Worm (Caenorhabditis elegans) whole organism, L4 larva: ENCODE data around the gene sre-6.

Experiments
- D1046.2 ChIP-seq: fragments of 200-800 bp; sonication (Bioruptor generic); IDR thresholded peaks from 2 replicates; pipeline ENCODE4 v1.3.6; 2022; ENCODE audit warnings: missing genetic modification characterization, missing compliant biosample characterization
- ZK337.2 ChIP-seq: fragments of 200-800 bp; sonication (Bioruptor generic); IDR thresholded peaks from 2 replicates; pipeline ENCODE4 v1.3.6; 2022; ENCODE audit warnings: missing genetic modification reagents, missing genetic modification characterization, missing compliant biosample characterization
- aha-1 ChIP-seq: fragments of 150-350 bp; peaks from one replicate; lab custom pipeline; 2014; ENCODE audit warnings: missing biosample characterization, missing genetic modification characterization
- ama-1 ChIP-seq: fragments of 150-350 bp; optimal IDR thresholded peaks from 2 replicates; lab custom pipeline; 2014; ENCODE audit warnings: inconsistent platforms, mixed read lengths
- ceh-20 ChIP-seq: fragments of 200-800 bp; sonication (Bioruptor generic); IDR thresholded peaks from 2 replicates; pipeline ENCODE4 v1.3.6; 2022; ENCODE audit warnings: missing genetic modification reagents, missing genetic modification characterization, missing compliant biosample characterization
- ceh-28 ChIP-seq: fragments of 150-350 bp; optimal IDR thresholded peaks from 2 replicates; lab custom pipeline; 2014; ENCODE audit warnings: missing biosample characterization, missing genetic modification reagents, missing genetic modification characterization
- ces-1 ChIP-seq: fragments of 150-350 bp; sonication (generic microtip); optimal IDR thresholded peaks from 4 replicates; lab custom pipeline; 2014; ENCODE audit warnings: missing biosample characterization, missing genetic modification reagents, missing genetic modification characterization
- cey-2 ChIP-seq: sonication (generic microtip); optimal IDR thresholded peaks from 3 replicates; lab custom pipeline; 2017; ENCODE audit warnings: missing genetic modification characterization, mild to moderate bottlenecking, missing compliant biosample characterization, antibody characterized with exemption, borderline replicate concordance; ENCODE audit not compliant: insufficient read depth
- daf-16 ChIP-seq, 3 experiments: sonication (generic microtip); optimal IDR thresholded peaks; 2 replicates each; lab custom pipeline; 2016 to 2017; ENCODE audit warnings: missing genetic modification characterization in 3 of 3, missing genetic modification reagents in 3 of 3, mild to moderate bottlenecking in 2 of 3, missing compliant biosample characterization in 2 of 3, missing biosample characterization in 1 of 3, moderate library complexity in 1 of 3
- daf-19 ChIP-seq: fragments of 200-800 bp; sonication (Bioruptor generic); conservative IDR thresholded peaks from 2 replicates; pipeline ENCODE4 v1.3.6; 2022; ENCODE audit warnings: missing genetic modification characterization, missing compliant biosample characterization
- dpl-1 ChIP-seq: fragments of 150-350 bp; optimal IDR thresholded peaks from 2 replicates; lab custom pipeline; 2014; ENCODE audit warnings: missing biosample characterization, missing genetic modification reagents, missing genetic modification characterization
- duxl-1 ChIP-seq: sonication (generic microtip); optimal IDR thresholded peaks from 2 replicates; lab custom pipeline; 2016; ENCODE audit warnings: mild to moderate bottlenecking, missing genetic modification characterization, moderate library complexity, missing compliant biosample characterization; ENCODE audit not compliant: poor library complexity
- egl-27 ChIP-seq: sonication (generic microtip); optimal IDR thresholded peaks from 3 replicates; lab custom pipeline; 2017; ENCODE audit warnings: missing biosample characterization, missing genetic modification reagents, missing genetic modification characterization
- hlh-30 ChIP-seq: sonication (generic microtip); optimal IDR thresholded peaks from 2 replicates; lab custom pipeline; 2017; ENCODE audit warnings: antibody characterized with exemption, mild to moderate bottlenecking, missing genetic modification characterization, missing compliant biosample characterization; ENCODE audit not compliant: insufficient read depth
- jun-1 ChIP-seq: fragments of 150-350 bp; optimal IDR thresholded peaks from 2 replicates; lab custom pipeline; 2014; ENCODE audit warnings: missing biosample characterization, missing genetic modification reagents, missing genetic modification characterization
- lin-1 ChIP-seq: fragments of 200-800 bp; sonication (Bioruptor generic); IDR thresholded peaks from 2 replicates; pipeline ENCODE4 v1.3.6; 2022; ENCODE audit warnings: missing genetic modification reagents, missing genetic modification characterization, missing compliant biosample characterization
- lin-15B ChIP-seq: fragments of 150-350 bp; sonication (generic microtip); optimal IDR thresholded peaks from 3 replicates; lab custom pipeline; 2014; ENCODE audit warnings: missing biosample characterization, missing genetic modification characterization
- lin-38 ChIP-seq: fragments of 200-800 bp; sonication (Bioruptor generic); IDR thresholded peaks from 2 replicates; pipeline ENCODE4 v1.3.6; 2022; ENCODE audit warnings: missing genetic modification reagents, missing genetic modification characterization, missing compliant biosample characterization
- lsy-2 ChIP-seq, 2 experiments: fragments of 150-350 bp in 1 of 2; sonication (generic microtip) in 1 of 2; optimal IDR thresholded peaks; 2 replicates each; lab custom pipeline; 2014 to 2017; ENCODE audit warnings: missing biosample characterization in 2 of 2, missing genetic modification characterization in 2 of 2
- mep-1 ChIP-seq: fragments of 150-350 bp; sonication (generic microtip); optimal IDR thresholded peaks from 3 replicates; lab custom pipeline; 2014; ENCODE audit warnings: missing biosample characterization, missing genetic modification characterization
- nhr-11 ChIP-seq: fragments of 150-350 bp; optimal IDR thresholded peaks from 2 replicates; lab custom pipeline; 2014; ENCODE audit warnings: missing biosample characterization, missing genetic modification characterization
- nhr-111 ChIP-seq: fragments of 200-800 bp; sonication (Bioruptor generic); optimal IDR thresholded peaks from 2 replicates; lab custom pipeline; 2018; ENCODE audit warnings: mild to moderate bottlenecking, missing genetic modification characterization, missing compliant biosample characterization
- nhr-25 ChIP-seq: sonication (generic microtip); optimal IDR thresholded peaks from 2 replicates; lab custom pipeline; 2017; ENCODE audit warnings: missing genetic modification characterization, mild to moderate bottlenecking, missing compliant biosample characterization, antibody characterized with exemption, moderate library complexity, borderline replicate concordance; ENCODE audit not compliant: insufficient read depth
- spr-3 ChIP-seq: fragments of 200-800 bp; sonication (Bioruptor generic); optimal IDR thresholded peaks from 2 replicates; lab custom pipeline; 2018; ENCODE audit warnings: mild to moderate bottlenecking, missing genetic modification characterization, missing compliant biosample characterization
- unc-62 ChIP-seq, 3 experiments: fragments of 150-350 bp in 1 of 3; sonication (generic microtip); optimal IDR thresholded peaks in 2 of 3; peaks in 1 of 3; 1 replicate in 1 of 3; 2 replicates in 2 of 3; lab custom pipeline; 2014 to 2017; ENCODE audit warnings: missing biosample characterization in 3 of 3, missing genetic modification characterization in 3 of 3, missing genetic modification reagents in 3 of 3, missing genotype in 1 of 3
- vab-7 ChIP-seq: fragments of 200-800 bp; sonication (Bioruptor generic); IDR thresholded peaks from 2 replicates; pipeline ENCODE4 v1.3.6; 2022; ENCODE audit warnings: missing genetic modification reagents, missing genetic modification characterization, missing compliant biosample characterization
- zag-1 ChIP-seq: fragments of 150-350 bp; optimal IDR thresholded peaks from 2 replicates; lab custom pipeline; 2014; ENCODE audit warnings: missing biosample characterization, missing genetic modification characterization
- zfp-3 ChIP-seq: fragments of 200-800 bp; sonication (Bioruptor generic); conservative IDR thresholded peaks from 2 replicates; pipeline ENCODE4 v1.3.6; 2022; ENCODE audit warnings: missing genetic modification reagents, missing genetic modification characterization, missing compliant biosample characterization
- zip-11 ChIP-seq: fragments of 200-800 bp; sonication (Bioruptor generic); IDR thresholded peaks from 2 replicates; pipeline ENCODE4 v1.3.6; 2022; ENCODE audit warnings: missing genetic modification characterization, missing compliant biosample characterization
- zip-2 ChIP-seq: fragments of 150-350 bp; optimal IDR thresholded peaks from 2 replicates; lab custom pipeline; 2014; ENCODE audit warnings: missing biosample characterization, missing genetic modification characterization
- ztf-7 ChIP-seq: fragments of 150-350 bp; optimal IDR thresholded peaks from 2 replicates; lab custom pipeline; 2014; ENCODE audit warnings: missing biosample characterization, missing genetic modification characterization

Gene sre-6

ce11 chrV:10773216-10773615 lies 10.6 kb upstream of the sre-6 start:
- TF ChIP-seq D1046.2 (GFP tag; lab: Robert Waterston, UW) (no peak), unc-62 (GFP tag; optimal IDR thresholded peaks at IDR 0.05 in 1 of 2; lab: Kevin White, UChicago) (peak in 1 of 2 experiments; percentile 99), unc-62 (tag; optimal IDR thresholded peaks at IDR 0.05; lab: Kevin White, UChicago) (no peak)

ce11 chrV:10771390-10771789 lies 8.8 kb upstream of the sre-6 start, which contains the start of gene D1054.3:
D1054.3 (plus strand) TSS chrV:10771451.
- TF ChIP-seq daf-19 (GFP tag; lab: Robert Waterston, UW) (no peak), ama-1 (lab: Kevin White, UChicago) (peak; percentile 42), duxl-1 (tag; lab: Kevin White, UChicago) (peak; percentile 17), lin-38 (GFP tag; lab: Robert Waterston, UW) (peak; percentile 53), mep-1 (peak; percentile 5), ztf-7 (tag; lab: Kevin White, UChicago) (no peak)

ce11 chrV:10770026-10770425 lies 7.4 kb upstream of the sre-6 start, which contains the start of the genes D1054.1 and pas-2:
D1054.1 (minus strand) TSS chrV:10770217.
pas-2 (plus strand) TSS chrV:10770368.
- peak; percentile 68 for TF ChIP-seq lin-38 (GFP tag; lab: Robert Waterston, UW)
- TF ChIP-seq dpl-1 (GFP tag; lab: Kevin White, UChicago), result peak; percentile 7
- TF ChIP-seq daf-16 (GFP tag; optimal IDR thresholded peaks at IDR 0.05; lab: Kevin White, UChicago), result no peak
- TF ChIP-seq daf-16 (tag; optimal IDR thresholded peaks at IDR 0.05; lab: Kevin White, UChicago), result peak; percentile 31
- TF ChIP-seq lsy-2 (tag; optimal IDR thresholded peaks at IDR 0.05; lab: Kevin White, UChicago), result peak in 1 of 2 experiments; percentile 35
- TF ChIP-seq ces-1 (GFP tag; lab: Kevin White, UChicago), result peak; percentile 25
- no peak for TF ChIP-seq lin-15B (tag; lab: Kevin White, UChicago)
- TF ChIP-seq aha-1, result no peak

- TF ChIP-seq unc-62 (GFP tag; optimal IDR thresholded peaks at IDR 0.05 in 1 of 2; lab: Kevin White, UChicago) (peak in 1 of 2 experiments; percentile 44), unc-62 (tag; optimal IDR thresholded peaks at IDR 0.05; lab: Kevin White, UChicago) (no peak), ceh-28 (tag; lab: Kevin White, UChicago) (no peak), ceh-20 (no peak), zip-2 (no peak)
Observed at ce11 chrV:10768892-10769291, 6.3 kb upstream of the sre-6 start.

- TF ChIP-seq zip-11, result no peak
- TF ChIP-seq zag-1 (tag; lab: Kevin White, UChicago), result no peak
- no peak for TF ChIP-seq ZK337.2 (GFP tag; lab: Robert Waterston, UW)
- no peak for TF ChIP-seq nhr-111 (GFP tag; lab: Kevin White, UChicago)
- no peak for TF ChIP-seq vab-7 (GFP tag; lab: Robert Waterston, UW)
- no peak for TF ChIP-seq zfp-3 (GFP tag; lab: Robert Waterston, UW)
- TF ChIP-seq cey-2 (tag; lab: Kevin White, UChicago), result no peak
- TF ChIP-seq ces-1 (GFP tag; lab: Kevin White, UChicago), result no peak
- TF ChIP-seq nhr-11, result no peak
- TF ChIP-seq lin-1 (GFP tag; lab: Robert Waterston, UW), result no peak
- no peak for TF ChIP-seq egl-27 (tag; lab: Kevin White, UChicago)
Observed at ce11 chrV:10764066-10764465, 1.5 kb upstream of the sre-6 start, which contains the start of gene ocr-1. ocr-1 (plus strand) TSS chrV:10764366.

ce11 chrV:10760839-10761238 lies 1.8 kb downstream of the sre-6 start:
- TF ChIP-seq unc-62 (GFP tag; optimal IDR thresholded peaks at IDR 0.05 in 1 of 2; lab: Kevin White, UChicago) (peak in 1 of 2 experiments; percentile 94), unc-62 (tag; optimal IDR thresholded peaks at IDR 0.05; lab: Kevin White, UChicago) (no peak), nhr-25 (tag; lab: Kevin White, UChicago) (peak; percentile 31), spr-3 (GFP tag; lab: Kevin White, UChicago) (no peak), jun-1 (tag; lab: Kevin White, UChicago) (no peak), lin-1 (GFP tag; lab: Robert Waterston, UW) (no peak), hlh-30 (tag; lab: Kevin White, UChicago) (no peak), mep-1 (no peak)
